Fruit fly (Drosophila melanogaster): Measurements from ENCODE around the gene Nna1.

Nna1 gene

dm6 chrX:13764397-13765119, 72.5 kb downstream of the Nna1 start (continued):
- TF ChIP-seq CG8281 (tag; optimal IDR thresholded peaks at IDR 0.05) (peak; percentile 9), Med (GFP tag) (peak; percentile 61), CG4707 (GFP tag; optimal IDR thresholded peaks at IDR 0.05) (peak; percentile 37), CG18599 (GFP tag; optimal IDR thresholded peaks at IDR 0.05) (peak; percentile 26), Opbp (GFP tag; IDR thresholded peaks at IDR 0.05; ENCODE audit: partially characterized antibody) (no peak), CG4360 (GFP tag; IDR thresholded peaks at IDR 0.05) (no peak), Hr39 (optimal IDR thresholded peaks at IDR 0.05) (no peak), CG31388 (GFP tag; optimal IDR thresholded peaks at IDR 0.05) (no peak), caup (GFP tag; optimal IDR thresholded peaks at IDR 0.05; ENCODE audit: severe bottlenecking) (peak; percentile 41), CG4328 (GFP tag; optimal IDR thresholded peaks at IDR 0.05) (no peak), slbo (GFP tag; IDR thresholded peaks at IDR 0.05) (0 out of 2 replicates have a peak, but pooled peaks have one; percentile 14), CG8359 (GFP tag; optimal IDR thresholded peaks at IDR 0.05; ENCODE audit: borderline replicate concordance) (no peak), Optix (GFP tag; IDR thresholded peaks at IDR 0.05) (peak; percentile 61; the same call in 2 of the 3 replicates), Mrtf (GFP tag; IDR thresholded peaks at IDR 0.05) (0 out of 3 replicates have a peak, but pooled peaks have one; percentile 47), gcm2 (GFP tag; optimal IDR thresholded peaks at IDR 0.05) (no peak), Atf3 (GFP tag; optimal IDR thresholded peaks at IDR 0.05) (no peak), zfh2 (GFP tag; optimal IDR thresholded peaks at IDR 0.05) (no peak), tio (GFP tag; optimal IDR thresholded peaks at IDR 0.05) (peak; percentile 15), D19B (GFP tag; optimal IDR thresholded peaks at IDR 0.05) (peak; percentile 8), eve (GFP tag; optimal IDR thresholded peaks at IDR 0.05) (no peak), stc (GFP tag; IDR thresholded peaks at IDR 0.05) (peak; percentile 15; the same call in 1 of the 2 replicates), Hsf (GFP tag; optimal IDR thresholded peaks at IDR 0.05) (no peak), CG8478 (optimal IDR thresholded peaks at IDR 0.05) (no peak), CG7963 (GFP tag; IDR thresholded peaks at IDR 0.05; ENCODE audit: partially characterized antibody) (no peak), Ets97D (GFP tag; optimal IDR thresholded peaks at IDR 0.05) (no peak), Scr (GFP tag; IDR thresholded peaks at IDR 0.05; ENCODE audit: partially characterized antibody) (no peak), CG11504 (tag; optimal IDR thresholded peaks at IDR 0.05) (peak; percentile 74), CG13775 (GFP tag; optimal IDR thresholded peaks at IDR 0.05) (peak; percentile 27), lov (optimal IDR thresholded peaks at IDR 0.05) (no peak), lov (GFP tag; IDR thresholded peaks at IDR 0.05) (0 out of 3 replicates have a peak, but pooled peaks have one; percentile 6), mirr (GFP tag; optimal IDR thresholded peaks at IDR 0.05) (no peak), vvl (GFP tag; IDR thresholded peaks at IDR 0.05) (0 out of 2 replicates have a peak, but pooled peaks have one; percentile 57), CG16815 (GFP tag; optimal IDR thresholded peaks at IDR 0.05) (no peak), dan (GFP tag; IDR thresholded peaks at IDR 0.05) (no peak), HLH3B (GFP tag; IDR thresholded peaks at IDR 0.05) (peak; percentile 48; the same call in 1 of the 2 replicates), luna (GFP tag; optimal IDR thresholded peaks at IDR 0.05) (no peak), CG13123 (GFP tag; optimal IDR thresholded peaks at IDR 0.05) (no peak), jumu (GFP tag; optimal IDR thresholded peaks at IDR 0.05) (no peak), twi (tag; optimal IDR thresholded peaks at IDR 0.05) (peak; percentile 58), CG2202 (tag; optimal IDR thresholded peaks at IDR 0.05) (no peak), toy (GFP tag; IDR thresholded peaks at IDR 0.05) (no peak), crc (GFP tag; optimal IDR thresholded peaks at IDR 0.05) (no peak), CG17186 (GFP tag; optimal IDR thresholded peaks at IDR 0.05) (no peak), Dp (GFP tag; optimal IDR thresholded peaks at IDR 0.05) (no peak), sisA (GFP tag; IDR thresholded peaks at IDR 0.05) (peak; percentile 52), nerfin-1 (tag; optimal IDR thresholded peaks at IDR 0.05) (peak; percentile 23), CG5953 (GFP tag; IDR thresholded peaks at IDR 0.05) (no peak), chif (GFP tag; optimal IDR thresholded peaks at IDR 0.05) (peak in 1 of 2 experiments; percentile 1), ap (GFP tag; IDR thresholded peaks at IDR 0.05) (no peak), CG3407 (GFP tag; optimal IDR thresholded peaks at IDR 0.05) (no peak)
